Worm (Caenorhabditis elegans) whole organism, L2 larva: Measurements from ENCODE around the gene twk-6.

Experiments used
- C34F6.9 ChIP-seq: fragments of 150-350 bp; optimal IDR thresholded peaks from 2 replicates; lab custom pipeline; 2014; ENCODE audit warnings: missing biosample characterization, missing genetic modification characterization
- F13H6.1 ChIP-seq: sonication (generic microtip); optimal IDR thresholded peaks from 2 replicates; lab custom pipeline; 2016; ENCODE audit warnings: missing genetic modification characterization, missing compliant biosample characterization
- R02D3.7 ChIP-seq: fragments of 150-350 bp; optimal IDR thresholded peaks from 2 replicates; lab custom pipeline; 2014; ENCODE audit warnings: missing biosample characterization, missing genetic modification characterization
- ZK546.5 ChIP-seq: sonication (generic microtip); optimal IDR thresholded peaks from 2 replicates; lab custom pipeline; 2017; ENCODE audit warnings: missing biosample characterization, missing genetic modification characterization
- blmp-1 ChIP-seq: sonication (generic microtip); optimal IDR thresholded peaks from 2 replicates; lab custom pipeline; 2017; ENCODE audit warnings: missing genetic modification characterization, mild to moderate bottlenecking, missing compliant biosample characterization, antibody characterized with exemption, moderate library complexity; ENCODE audit not compliant: insufficient read depth
- ceh-82 ChIP-seq: fragments of 150-350 bp; optimal IDR thresholded peaks from 2 replicates; lab custom pipeline; 2014; ENCODE audit warnings: missing biosample characterization, missing genetic modification characterization
- crh-2 ChIP-seq: sonication (generic microtip); optimal IDR thresholded peaks from 2 replicates; lab custom pipeline; 2017; ENCODE audit warnings: missing biosample characterization, missing genetic modification characterization
- dmd-4 ChIP-seq: sonication (generic microtip); optimal IDR thresholded peaks from 2 replicates; lab custom pipeline; 2017; ENCODE audit warnings: missing biosample characterization, missing genetic modification characterization
- elt-3 ChIP-seq: sonication (generic microtip); optimal IDR thresholded peaks from 2 replicates; lab custom pipeline; 2017; ENCODE audit warnings: missing biosample characterization, missing genetic modification characterization
- gmeb-1 ChIP-seq: fragments of 150-350 bp; optimal IDR thresholded peaks from 2 replicates; lab custom pipeline; 2014; ENCODE audit warnings: missing biosample characterization, missing genetic modification characterization
- lin-11 ChIP-seq: fragments of 150-350 bp; sonication (generic microtip); optimal IDR thresholded peaks from 2 replicates; lab custom pipeline; 2014; ENCODE audit warnings: missing biosample characterization, missing genetic modification characterization, inconsistent platforms, mixed read lengths
- lin-13 ChIP-seq: fragments of 150-350 bp; optimal IDR thresholded peaks from 2 replicates; lab custom pipeline; 2014; ENCODE audit warnings: missing biosample characterization, missing genetic modification reagents, missing genetic modification characterization
- lsy-2 ChIP-seq, 2 experiments: fragments of 150-350 bp in 1 of 2; sonication (generic microtip) in 1 of 2; optimal IDR thresholded peaks; 2 replicates each; lab custom pipeline; 2014 to 2017; ENCODE audit warnings: missing biosample characterization in 2 of 2, missing genetic modification characterization in 2 of 2
- mab-5 ChIP-seq: fragments of 150-350 bp; optimal IDR thresholded peaks from 2 replicates; lab custom pipeline; 2014; ENCODE audit warnings: missing biosample characterization, missing genetic modification characterization
- mbf-1 ChIP-seq: sonication (generic microtip); optimal IDR thresholded peaks from 2 replicates; lab custom pipeline; 2017; ENCODE audit warnings: missing biosample characterization, missing genetic modification characterization
- mdl-1 ChIP-seq, 2 experiments: fragments of 150-350 bp in 1 of 2; sonication (generic microtip) in 1 of 2; optimal IDR thresholded peaks; 2 replicates each; lab custom pipeline; 2017; ENCODE audit warnings: missing biosample characterization in 2 of 2, missing genetic modification characterization in 2 of 2
- nhr-10 ChIP-seq: sonication (generic microtip); optimal IDR thresholded peaks from 2 replicates; lab custom pipeline; 2017; ENCODE audit warnings: missing biosample characterization, missing genetic modification characterization
- nhr-12 ChIP-seq: fragments of 150-350 bp; optimal IDR thresholded peaks from 2 replicates; lab custom pipeline; 2014; ENCODE audit warnings: missing biosample characterization, missing genetic modification characterization
- nhr-129 ChIP-seq: fragments of 150-350 bp; optimal IDR thresholded peaks from 2 replicates; lab custom pipeline; 2014; ENCODE audit warnings: missing biosample characterization, missing genetic modification characterization
- nhr-23 ChIP-seq: fragments of 150-350 bp; optimal IDR thresholded peaks from 2 replicates; lab custom pipeline; 2014; ENCODE audit warnings: missing biosample characterization, missing genetic modification reagents, missing genetic modification characterization
- nhr-237 ChIP-seq: fragments of 150-350 bp; optimal IDR thresholded peaks from 2 replicates; lab custom pipeline; 2014; ENCODE audit warnings: missing biosample characterization, missing genetic modification characterization
- nhr-25 ChIP-seq: fragments of 150-350 bp; sonication (generic microtip); optimal IDR thresholded peaks from 3 replicates; lab custom pipeline; 2014; ENCODE audit warnings: missing biosample characterization, missing genetic modification characterization
- nhr-6 ChIP-seq: fragments of 150-350 bp; optimal IDR thresholded peaks from 2 replicates; lab custom pipeline; 2014; ENCODE audit warnings: missing biosample characterization, missing genetic modification characterization
- peb-1 ChIP-seq: fragments of 150-350 bp; optimal IDR thresholded peaks from 2 replicates; lab custom pipeline; 2014; ENCODE audit warnings: missing biosample characterization, missing genetic modification characterization
- sem-4 ChIP-seq: fragments of 150-350 bp; optimal IDR thresholded peaks from 2 replicates; lab custom pipeline; 2014; ENCODE audit warnings: missing biosample characterization, missing genetic modification reagents, missing genetic modification characterization
- sma-3 ChIP-seq: sonication (generic microtip); optimal IDR thresholded peaks from 2 replicates; lab custom pipeline; 2016; ENCODE audit warnings: missing genetic modification reagents, missing genetic modification characterization, missing compliant biosample characterization
- sma-9 ChIP-seq, 2 experiments: fragments of 150-350 bp in 1 of 2; sonication (generic microtip) in 1 of 2; optimal IDR thresholded peaks; 2 replicates each; lab custom pipeline; 2014 to 2016; ENCODE audit warnings: missing genetic modification characterization in 2 of 2, mild to moderate bottlenecking in 1 of 2, missing biosample characterization in 1 of 2, missing compliant biosample characterization in 1 of 2, missing genetic modification reagents in 1 of 2, moderate library complexity in 1 of 2
- snpc-4 ChIP-seq: fragments of 150-350 bp; optimal IDR thresholded peaks from 2 replicates; lab custom pipeline; 2014; ENCODE audit warnings: missing biosample characterization, missing genetic modification characterization
- unc-39 ChIP-seq: fragments of 150-350 bp; optimal IDR thresholded peaks from 2 replicates; lab custom pipeline; 2014; ENCODE audit warnings: missing biosample characterization, missing genetic modification characterization
- unc-55 ChIP-seq: fragments of 150-350 bp; sonication (generic microtip); optimal IDR thresholded peaks from 3 replicates; lab custom pipeline; 2014; ENCODE audit warnings: missing biosample characterization, missing genetic modification reagents, missing genetic modification characterization
- unc-62 ChIP-seq: fragments of 150-350 bp; optimal IDR thresholded peaks from 2 replicates; lab custom pipeline; 2014; ENCODE audit warnings: missing biosample characterization, missing genetic modification reagents, missing genetic modification characterization
- zag-1 ChIP-seq: fragments of 150-350 bp; optimal IDR thresholded peaks from 2 replicates; lab custom pipeline; 2014; ENCODE audit warnings: missing biosample characterization, missing genetic modification characterization
- ztf-1 ChIP-seq: fragments of 200-800 bp; sonication (Bioruptor generic); conservative IDR thresholded peaks from 2 replicates; pipeline ENCODE4 v1.3.6; 2022; ENCODE audit warnings: missing genetic modification characterization, missing compliant biosample characterization
- ztf-11 ChIP-seq: sonication (generic microtip); optimal IDR thresholded peaks from 2 replicates; lab custom pipeline; 2017; ENCODE audit warnings: missing biosample characterization, missing genetic modification characterization

Gene twk-6

DNA sequence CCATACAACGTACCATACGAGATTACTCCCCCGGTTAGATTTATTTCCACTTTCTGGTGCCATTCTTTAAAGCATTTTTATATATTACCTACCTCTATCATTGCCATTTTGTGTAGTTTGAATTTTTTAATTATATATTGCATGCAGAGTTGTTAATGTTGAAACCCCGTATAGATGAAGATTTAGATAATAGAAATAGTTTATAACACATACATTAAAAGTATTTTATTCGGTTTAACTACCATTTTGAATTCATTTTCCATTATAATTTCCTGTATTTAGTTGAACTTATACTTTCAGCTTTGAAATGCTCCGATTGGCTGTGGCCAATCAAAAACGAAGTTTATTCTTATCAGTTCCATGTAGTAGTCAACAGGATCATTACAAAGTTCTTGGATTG lies 44.9 kb upstream of the twk-6 start, which contains the start of gene dnj-18:
Gene dnj-18, plus strand, starts transcription at position 301 of the 400 bp plus-strand sequence.
- TF ChIP-seq nhr-25 (tag; lab: Kevin White, UChicago) (no peak), ztf-11 (tag; lab: Kevin White, UChicago) (no peak), nhr-129 (no peak), ztf-1 (no peak), lin-11 (tag; lab: Kevin White, UChicago) (no peak), C34F6.9 (no peak), ZK546.5 (tag; lab: Kevin White, UChicago) (no peak), nhr-23 (tag; lab: Kevin White, UChicago) (no peak), F13H6.1 (tag; lab: Kevin White, UChicago) (no peak), R02D3.7 (tag; lab: Kevin White, UChicago) (no peak), blmp-1 (tag; lab: Kevin White, UChicago) (no peak), ceh-82 (tag; lab: Kevin White, UChicago) (no peak), mbf-1 (tag; lab: Kevin White, UChicago) (no peak), zag-1 (tag; lab: Kevin White, UChicago) (no peak)

DNA sequence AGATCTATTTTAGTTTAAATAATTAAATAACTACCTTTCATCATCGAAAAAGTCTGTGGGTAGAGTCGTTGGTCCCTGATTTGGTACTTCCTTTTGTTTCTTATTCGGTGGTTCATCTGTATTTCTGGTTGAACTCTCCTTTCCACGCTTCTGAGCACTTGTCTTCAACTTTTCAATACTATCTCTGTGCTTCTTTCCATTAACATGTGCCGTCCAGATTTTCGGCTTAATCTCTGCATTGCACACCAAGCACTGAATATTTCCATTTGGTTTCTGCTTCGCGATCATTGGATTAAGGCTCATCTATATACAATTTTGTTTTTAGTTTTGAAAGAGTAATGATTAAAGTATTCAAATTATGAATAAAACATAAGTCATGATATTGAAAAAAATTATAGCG lies 42.8 kb upstream of the twk-6 start, which contains the start of gene sel-13:
Gene sel-13, minus strand, starts transcription at position 303 of the 400 bp plus-strand sequence.
- TF ChIP-seq nhr-25 (tag; lab: Kevin White, UChicago) (no peak), elt-3 (tag; lab: Kevin White, UChicago) (no peak), nhr-129 (no peak), sma-9 (GFP tag; optimal IDR thresholded peaks at IDR 0.05; lab: Kevin White, UChicago) (no peak), sma-9 (tag; optimal IDR thresholded peaks at IDR 0.05; lab: Kevin White, UChicago) (no peak), nhr-237 (tag; lab: Kevin White, UChicago) (no peak), mab-5 (no peak), nhr-10 (tag; lab: Kevin White, UChicago) (no peak), unc-62 (GFP tag; lab: Kevin White, UChicago) (no peak), dmd-4 (tag; lab: Kevin White, UChicago) (no peak), sem-4 (no peak), nhr-6 (no peak), peb-1 (tag; lab: Kevin White, UChicago) (no peak), blmp-1 (tag; lab: Kevin White, UChicago) (no peak), lin-13 (no peak), ztf-11 (tag; lab: Kevin White, UChicago) (no peak), gmeb-1 (no peak), mbf-1 (tag; lab: Kevin White, UChicago) (no peak), lin-11 (tag; lab: Kevin White, UChicago) (no peak), nhr-12 (tag; lab: Kevin White, UChicago) (no peak)

DNA sequence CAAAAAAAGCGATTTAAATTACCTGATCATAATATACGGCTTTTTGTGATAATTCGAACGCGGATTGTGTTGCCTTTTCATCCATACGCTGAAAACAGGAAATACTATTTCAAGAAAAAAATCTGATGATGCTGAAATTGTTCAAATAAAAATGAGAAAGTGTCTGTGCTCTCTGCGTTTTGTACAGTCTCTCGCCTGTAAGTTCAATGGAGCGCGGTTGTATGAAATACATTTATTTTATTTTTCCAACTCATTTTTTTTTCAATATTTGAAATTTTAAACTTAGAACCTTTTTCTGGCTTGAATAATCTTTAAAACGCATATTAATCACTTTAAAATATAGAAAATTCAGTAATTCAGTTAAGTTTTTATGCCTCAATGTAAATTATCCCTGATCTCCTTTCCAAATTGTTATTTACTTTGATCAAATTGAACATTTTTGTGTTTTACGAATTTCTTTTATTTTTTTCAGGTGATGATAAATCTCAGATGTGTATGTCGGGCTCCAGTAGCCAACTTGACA lies 38.7 kb upstream of the twk-6 start, which contains the start of the genes clp-2 and mrpl-16:
Gene clp-2, minus strand, starts transcription at position 94 of the 523 bp plus-strand sequence.
Gene mrpl-16, plus strand, starts transcription at position 473 of the 523 bp plus-strand sequence.
- TF ChIP-seq nhr-10 (tag; lab: Kevin White, UChicago), result no peak
- TF ChIP-seq lsy-2 (tag; optimal IDR thresholded peaks at IDR 0.05; lab: Kevin White, UChicago), result peak in 1 of 2 experiments; percentile 59
- no peak for TF ChIP-seq zag-1 (tag; lab: Kevin White, UChicago)
- TF ChIP-seq unc-39, result no peak
- TF ChIP-seq C34F6.9, result peak; percentile 58
- TF ChIP-seq peb-1 (tag; lab: Kevin White, UChicago), result no peak
- TF ChIP-seq unc-55 (GFP tag; lab: Kevin White, UChicago), result peak; percentile 59
- no peak for TF ChIP-seq nhr-25 (tag; lab: Kevin White, UChicago)
- TF ChIP-seq gmeb-1, result no peak
- peak; percentile 12 for TF ChIP-seq crh-2 (tag; lab: Kevin White, UChicago)
- no peak for TF ChIP-seq sma-3 (GFP tag; lab: Kevin White, UChicago)

DNA sequence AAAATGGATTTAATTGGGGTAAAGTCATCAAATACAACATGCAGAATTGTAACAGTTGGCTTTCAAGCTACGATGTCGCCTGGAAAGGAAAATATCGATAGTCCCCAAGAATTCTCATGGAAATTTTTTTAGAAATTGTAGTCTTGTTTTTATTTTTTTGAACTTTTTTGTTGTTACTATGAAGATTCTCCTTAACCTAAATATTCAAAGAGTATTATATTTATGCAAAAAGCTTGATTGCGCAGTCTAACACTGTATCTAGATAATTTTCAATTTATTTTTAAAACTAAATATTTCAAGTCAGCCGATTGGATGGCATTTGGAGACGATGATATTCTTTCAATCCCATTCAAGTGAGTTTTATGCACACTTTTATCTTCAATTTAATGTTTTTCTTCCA lies 37.5 kb upstream of the twk-6 start, which contains the start of gene pgap-2:
Gene pgap-2, plus strand, starts transcription at position 301 of the 400 bp plus-strand sequence.
- TF ChIP-seq mdl-1 (tag; optimal IDR thresholded peaks at IDR 0.05; lab: Kevin White, UChicago) (no peak), peb-1 (tag; lab: Kevin White, UChicago) (no peak), gmeb-1 (no peak), ceh-82 (tag; lab: Kevin White, UChicago) (no peak), snpc-4 (tag; lab: Kevin White, UChicago) (no peak)
